Worm (Caenorhabditis elegans): ENCODE data around the gene B0272.3.

ce11 chrX:9411675-9412074 is 19.6 kb upstream of the B0272.3 start:
- TF ChIP-seq nfya-1 (tag; optimal IDR thresholded peaks at IDR 0.05; ENCODE audit: borderline replicate concordance, insufficient read depth): no peak
- TF ChIP-seq B0035.1 (tag; optimal IDR thresholded peaks at IDR 0.05): no peak
- no peak for TF ChIP-seq snpc-4 (GFP tag; optimal IDR thresholded peaks at IDR 0.05)
- TF ChIP-seq snpc-4 (tag; optimal IDR thresholded peaks at IDR 0.05): no peak
- no peak for TF ChIP-seq dox-1 (GFP tag; IDR thresholded peaks at IDR 0.05)
- TF ChIP-seq ceh-58 (GFP tag; IDR thresholded peaks at IDR 0.05): no peak
- no peak for TF ChIP-seq ceh-40 (GFP tag; IDR thresholded peaks at IDR 0.05)
- no peak for TF ChIP-seq mxl-1 (tag; optimal IDR thresholded peaks at IDR 0.05)
- TF ChIP-seq unc-62 (GFP tag; optimal IDR thresholded peaks at IDR 0.05): no peak
- no peak for TF ChIP-seq efl-1 (GFP tag; optimal IDR thresholded peaks at IDR 0.05)
